Worm (Caenorhabditis elegans) whole organism, late embryonic: ENCODE measurements around the gene scl-19.

Source experiments
- C08G9.2 ChIP-seq: sonication (generic microtip); optimal IDR thresholded peaks from 2 replicates; lab custom pipeline; 2016; ENCODE audit warnings: mild to moderate bottlenecking, missing genetic modification characterization, moderate library complexity, missing compliant biosample characterization
- C38D4.7 ChIP-seq: fragments of 200-800 bp; sonication (Bioruptor generic); optimal IDR thresholded peaks from 2 replicates; lab custom pipeline; 2018; ENCODE audit warnings: mild to moderate bottlenecking, missing genetic modification characterization, moderate library complexity, missing compliant biosample characterization
- F13H6.1 ChIP-seq: sonication (generic microtip); optimal IDR thresholded peaks from 2 replicates; lab custom pipeline; 2016; ENCODE audit warnings: missing genetic modification characterization, missing compliant biosample characterization
- T23F11.4 ChIP-seq: fragments of 200-800 bp; sonication (Bioruptor generic); optimal IDR thresholded peaks from 2 replicates; lab custom pipeline; 2018; ENCODE audit warnings: mild to moderate bottlenecking, missing genetic modification characterization, missing compliant biosample characterization
- ahr-1 ChIP-seq: sonication (generic microtip); optimal IDR thresholded peaks from 2 replicates; lab custom pipeline; 2016; ENCODE audit warnings: missing genetic modification characterization, missing compliant biosample characterization
- ceh-14 ChIP-seq: sonication (generic microtip); optimal IDR thresholded peaks from 2 replicates; lab custom pipeline; 2016; ENCODE audit warnings: missing genotype, missing genetic modification characterization, missing compliant biosample characterization
- ceh-18 ChIP-seq: sonication (generic microtip); optimal IDR thresholded peaks from 2 replicates; lab custom pipeline; 2016; ENCODE audit warnings: missing genetic modification characterization, missing compliant biosample characterization
- ceh-19 ChIP-seq: fragments of 200-800 bp; sonication (Bioruptor generic); optimal IDR thresholded peaks from 2 replicates; lab custom pipeline; 2018; ENCODE audit warnings: mild to moderate bottlenecking, missing genetic modification characterization, missing compliant biosample characterization
- ceh-2 ChIP-seq: sonication (generic microtip); optimal IDR thresholded peaks from 2 replicates; lab custom pipeline; 2016; ENCODE audit warnings: missing genotype, missing genetic modification characterization, missing compliant biosample characterization
- ceh-22 ChIP-seq: sonication (generic microtip); optimal IDR thresholded peaks from 2 replicates; lab custom pipeline; 2017; ENCODE audit warnings: missing biosample characterization, missing genetic modification characterization
- ceh-24 ChIP-seq: sonication (generic microtip); optimal IDR thresholded peaks from 2 replicates; lab custom pipeline; 2016; ENCODE audit warnings: mild to moderate bottlenecking, missing genetic modification characterization, missing compliant biosample characterization
- ceh-30 ChIP-seq: fragments of 150-350 bp; optimal IDR thresholded peaks from 2 replicates; lab custom pipeline; 2014; ENCODE audit warnings: missing biosample characterization, missing genetic modification characterization
- ceh-31 ChIP-seq: sonication (generic microtip); optimal IDR thresholded peaks from 2 replicates; lab custom pipeline; 2016; ENCODE audit warnings: missing genetic modification characterization, missing compliant biosample characterization
- ceh-34 ChIP-seq: sonication (generic microtip); optimal IDR thresholded peaks from 2 replicates; lab custom pipeline; 2016; ENCODE audit warnings: mild to moderate bottlenecking, missing genetic modification characterization, missing compliant biosample characterization
- ceh-6 ChIP-seq: fragments of 200-800 bp; sonication (Bioruptor generic); optimal IDR thresholded peaks from 2 replicates; lab custom pipeline; 2018; ENCODE audit warnings: mild to moderate bottlenecking, missing genetic modification characterization, missing compliant biosample characterization
- ceh-9 ChIP-seq: sonication (generic microtip); optimal IDR thresholded peaks from 2 replicates; lab custom pipeline; 2016; ENCODE audit warnings: mild to moderate bottlenecking, missing genetic modification characterization, inconsistent platforms, missing compliant biosample characterization
- dmd-4 ChIP-seq: sonication (generic microtip); optimal IDR thresholded peaks from 2 replicates; lab custom pipeline; 2016; ENCODE audit warnings: borderline replicate concordance, missing genetic modification characterization, missing compliant biosample characterization
- dve-1 ChIP-seq: sonication (generic microtip); optimal IDR thresholded peaks from 2 replicates; lab custom pipeline; 2017; ENCODE audit warnings: antibody characterized with exemption, mild to moderate bottlenecking, missing genetic modification characterization, missing compliant biosample characterization
- elt-2 ChIP-seq: sonication (generic microtip); optimal IDR thresholded peaks from 2 replicates; lab custom pipeline; 2016; ENCODE audit warnings: missing genetic modification reagents, missing genetic modification characterization, missing compliant biosample characterization
- elt-4 ChIP-seq: sonication (generic microtip); optimal IDR thresholded peaks from 2 replicates; lab custom pipeline; 2016; ENCODE audit warnings: missing genetic modification characterization, missing compliant biosample characterization
- ets-4 ChIP-seq: sonication (generic microtip); optimal IDR thresholded peaks from 2 replicates; lab custom pipeline; 2016; ENCODE audit warnings: missing genetic modification characterization, missing compliant biosample characterization
- fax-1 ChIP-seq: sonication (generic microtip); optimal IDR thresholded peaks from 2 replicates; lab custom pipeline; 2016; ENCODE audit warnings: missing genotype, missing genetic modification characterization, missing compliant biosample characterization
- fkh-10 ChIP-seq: fragments of 150-350 bp; optimal IDR thresholded peaks from 2 replicates; lab custom pipeline; 2014; ENCODE audit warnings: missing biosample characterization, missing genetic modification reagents, missing genetic modification characterization
- fkh-6 ChIP-seq: sonication (generic microtip); optimal IDR thresholded peaks from 2 replicates; lab custom pipeline; 2016; ENCODE audit warnings: missing genetic modification characterization, missing compliant biosample characterization
- hlh-13 ChIP-seq: fragments of 200-800 bp; sonication (Bioruptor generic); optimal IDR thresholded peaks from 2 replicates; lab custom pipeline; 2018; ENCODE audit warnings: mild to moderate bottlenecking, missing genetic modification characterization, missing compliant biosample characterization
- hlh-30 ChIP-seq: sonication (generic microtip); optimal IDR thresholded peaks from 2 replicates; lab custom pipeline; 2017; ENCODE audit warnings: antibody characterized with exemption, missing genetic modification characterization, missing compliant biosample characterization; ENCODE audit not compliant: insufficient read depth
- hlh-6 ChIP-seq: sonication (generic microtip); optimal IDR thresholded peaks from 2 replicates; lab custom pipeline; 2016; ENCODE audit warnings: missing genotype, missing genetic modification characterization, missing compliant biosample characterization
- hlh-8 ChIP-seq: sonication (generic microtip); optimal IDR thresholded peaks from 2 replicates; lab custom pipeline; 2016; ENCODE audit warnings: missing genotype, missing genetic modification characterization, missing compliant biosample characterization
- lim-6 ChIP-seq: sonication (generic microtip); optimal IDR thresholded peaks from 2 replicates; lab custom pipeline; 2016; ENCODE audit warnings: missing genetic modification characterization, missing compliant biosample characterization
- mec-3 ChIP-seq: sonication (generic microtip); optimal IDR thresholded peaks from 2 replicates; lab custom pipeline; 2016; ENCODE audit warnings: borderline replicate concordance, missing genetic modification characterization, missing compliant biosample characterization
- nfya-1 ChIP-seq: sonication (generic microtip); optimal IDR thresholded peaks from 2 replicates; lab custom pipeline; 2017; ENCODE audit warnings: missing genetic modification characterization, mild to moderate bottlenecking, missing compliant biosample characterization, antibody characterized with exemption, moderate library complexity
- nhr-232 ChIP-seq: sonication (generic microtip); optimal IDR thresholded peaks from 2 replicates; lab custom pipeline; 2016; ENCODE audit warnings: missing genetic modification characterization, missing compliant biosample characterization
- npax-4 ChIP-seq: sonication (generic microtip); optimal IDR thresholded peaks from 2 replicates; lab custom pipeline; 2016; ENCODE audit warnings: missing genetic modification characterization, missing compliant biosample characterization
- pag-3 ChIP-seq: sonication (generic microtip); optimal IDR thresholded peaks from 2 replicates; lab custom pipeline; 2016; ENCODE audit warnings: missing compliant biosample characterization, missing genetic modification characterization, borderline replicate concordance
- pat-9 ChIP-seq: fragments of 200-800 bp; sonication (Bioruptor generic); optimal IDR thresholded peaks from 2 replicates; lab custom pipeline; 2018; ENCODE audit warnings: mild to moderate bottlenecking, missing genetic modification characterization, moderate library complexity, missing compliant biosample characterization
- pax-1 ChIP-seq: fragments of 150-350 bp; optimal IDR thresholded peaks from 2 replicates; lab custom pipeline; 2014; ENCODE audit warnings: missing biosample characterization, missing genetic modification characterization
- pqm-1 ChIP-seq: sonication (generic microtip); optimal IDR thresholded peaks from 2 replicates; lab custom pipeline; 2016; ENCODE audit warnings: missing genetic modification characterization, missing compliant biosample characterization
- pros-1 ChIP-seq: fragments of 150-350 bp; optimal IDR thresholded peaks from 2 replicates; lab custom pipeline; 2014; ENCODE audit warnings: missing biosample characterization, missing genetic modification reagents, missing genetic modification characterization
- rnt-1 ChIP-seq: sonication (generic microtip); optimal IDR thresholded peaks from 2 replicates; lab custom pipeline; 2016; ENCODE audit warnings: missing genetic modification characterization, missing compliant biosample characterization
- sdc-2 ChIP-seq: sonication (generic microtip); optimal IDR thresholded peaks from 2 replicates; lab custom pipeline; 2016; ENCODE audit warnings: missing genotype, missing genetic modification characterization, missing compliant biosample characterization
- sox-2 ChIP-seq: fragments of 200-800 bp; sonication (Bioruptor generic); IDR thresholded peaks from 2 replicates; pipeline ENCODE4 v1.3.6; 2022; ENCODE audit warnings: missing genetic modification reagents, missing genetic modification characterization, missing compliant biosample characterization
- sox-4 ChIP-seq: sonication (generic microtip); optimal IDR thresholded peaks from 2 replicates; lab custom pipeline; 2017; ENCODE audit warnings: mild to moderate bottlenecking, missing genetic modification characterization, inconsistent platforms, missing compliant biosample characterization
- syd-9 ChIP-seq: sonication (generic microtip); optimal IDR thresholded peaks from 2 replicates; lab custom pipeline; 2016; ENCODE audit warnings: mild to moderate bottlenecking, missing genetic modification characterization, moderate library complexity, missing compliant biosample characterization
- tbx-7 ChIP-seq: sonication (generic microtip); optimal IDR thresholded peaks from 2 replicates; lab custom pipeline; 2016; ENCODE audit warnings: missing genotype, missing genetic modification characterization, missing compliant biosample characterization
- ttx-3 ChIP-seq: sonication (generic microtip); optimal IDR thresholded peaks from 2 replicates; lab custom pipeline; 2016; ENCODE audit warnings: missing genetic modification reagents, missing genetic modification characterization, missing compliant biosample characterization
- unc-42 ChIP-seq: sonication (generic microtip); optimal IDR thresholded peaks from 2 replicates; lab custom pipeline; 2016; ENCODE audit warnings: missing genotype, missing genetic modification characterization, missing compliant biosample characterization
- unc-55 ChIP-seq: sonication (generic microtip); optimal IDR thresholded peaks from 2 replicates; lab custom pipeline; 2017; ENCODE audit warnings: missing biosample characterization, missing genetic modification reagents, missing genetic modification characterization
- zip-5 ChIP-seq: sonication (generic microtip); optimal IDR thresholded peaks from 2 replicates; lab custom pipeline; 2016; ENCODE audit warnings: missing genetic modification characterization, missing compliant biosample characterization
- ztf-16 ChIP-seq: sonication (generic microtip); optimal IDR thresholded peaks from 2 replicates; lab custom pipeline; 2017; ENCODE audit warnings: missing genetic modification characterization, missing compliant biosample characterization

Gene scl-19

ce11 chrV:18719412-18719811, 12.4 kb upstream of the scl-19 start:
- TF ChIP-seq npax-4 (tag; lab: Kevin White, UChicago) (no peak), ztf-16 (tag; lab: Kevin White, UChicago) (peak; percentile 32)

- TF ChIP-seq ceh-19 (GFP tag; lab: Kevin White, UChicago) (peak; percentile 65), sdc-2 (tag; lab: Kevin White, UChicago) (no peak), nfya-1 (tag; lab: Kevin White, UChicago) (no peak), F13H6.1 (tag; lab: Kevin White, UChicago) (no peak), ztf-16 (tag; lab: Kevin White, UChicago) (no peak), ceh-22 (tag; lab: Kevin White, UChicago) (no peak), npax-4 (tag; lab: Kevin White, UChicago) (no peak), ceh-2 (no peak), ceh-18 (tag; lab: Kevin White, UChicago) (no peak), pat-9 (peak; percentile 36), sox-2 (no peak), tbx-7 (peak; percentile 13), ceh-14 (tag; lab: Kevin White, UChicago) (no peak), ahr-1 (tag; lab: Kevin White, UChicago) (peak; percentile 2), C38D4.7 (GFP tag; lab: Kevin White, UChicago) (no peak), pag-3 (tag; lab: Kevin White, UChicago) (no peak), pax-1 (tag; lab: Kevin White, UChicago) (no peak), ceh-31 (tag; lab: Kevin White, UChicago) (peak; percentile 2), fkh-6 (tag; lab: Kevin White, UChicago) (no peak), ceh-6 (GFP tag; lab: Kevin White, UChicago) (peak; percentile 46), pros-1 (no peak), elt-2 (tag; lab: Kevin White, UChicago) (peak; percentile 66), dve-1 (tag; lab: Kevin White, UChicago) (no peak), sox-4 (tag; lab: Kevin White, UChicago) (no peak), ceh-24 (tag; lab: Kevin White, UChicago) (no peak), T23F11.4 (GFP tag; lab: Kevin White, UChicago) (no peak), unc-55 (GFP tag; lab: Kevin White, UChicago) (no peak), ets-4 (tag; lab: Kevin White, UChicago) (no peak), ttx-3 (tag; lab: Kevin White, UChicago) (no peak), lim-6 (tag; lab: Kevin White, UChicago) (no peak), hlh-30 (tag; lab: Kevin White, UChicago) (no peak), pqm-1 (tag; lab: Kevin White, UChicago) (no peak), hlh-8 (no peak), ceh-30 (no peak), rnt-1 (peak; percentile 40), nhr-232 (tag; lab: Kevin White, UChicago) (peak; percentile 57), ceh-9 (no peak), mec-3 (tag; lab: Kevin White, UChicago) (no peak), ceh-34 (no peak), syd-9 (tag; lab: Kevin White, UChicago) (peak; percentile 21), zip-5 (tag; lab: Kevin White, UChicago) (peak; percentile 2), elt-4 (tag; lab: Kevin White, UChicago) (no peak), hlh-13 (GFP tag; lab: Kevin White, UChicago) (peak; percentile 32), fax-1 (tag; lab: Kevin White, UChicago) (no peak), dmd-4 (tag; lab: Kevin White, UChicago) (no peak), C08G9.2 (tag; lab: Kevin White, UChicago) (no peak), hlh-6 (tag; lab: Kevin White, UChicago) (no peak), unc-42 (tag; lab: Kevin White, UChicago) (no peak), fkh-10 (no peak)
- TF ChIP-seq, all 69 proteins: peak for 12
Measured at ce11 chrV:18719956-18720489, 11.8 kb upstream of the scl-19 start, which contains the start of gene Y17D7C.2. Y17D7C.2 (minus strand) TSS chrV:18719987.
